Worm (Caenorhabditis elegans): ENCODE results near the gene srbc-58.
"Not testable (repeated sequence)": the region's sequence is repeated elsewhere in the genome, so short reads cannot be mapped to it uniquely, and the experiment has no call there.

srbc-58 gene

ce11 chrV:797241-797640 lies 22.4 kb downstream of the srbc-58 start:
- TF ChIP-seq W03F9.2 (tag; optimal IDR thresholded peaks at IDR 0.05) (no peak), him-1 (tag; optimal IDR thresholded peaks at IDR 0.05) (no peak), dao-5 (tag; optimal IDR thresholded peaks at IDR 0.05) (no peak)

DNA sequence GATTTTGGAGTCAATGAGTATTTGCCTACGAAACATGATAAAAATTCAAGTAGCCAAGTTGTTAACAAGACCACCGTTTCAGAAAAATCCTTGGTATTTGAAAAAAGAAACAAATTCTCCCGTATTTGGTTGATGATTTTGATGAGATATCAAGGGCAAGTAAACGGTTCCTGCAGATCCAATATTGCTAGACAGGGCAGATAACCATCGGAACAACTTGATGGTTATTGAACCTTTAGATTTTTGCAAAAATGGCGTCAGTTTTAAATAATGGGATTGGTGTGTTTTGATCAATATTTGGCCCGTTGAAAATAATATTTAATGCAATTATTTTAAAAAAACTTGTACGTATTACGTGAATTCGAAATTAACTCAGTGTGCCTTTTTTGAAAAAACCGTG lies 25.5 kb downstream of the srbc-58 start:
- no peak for TF ChIP-seq W03F9.2 (tag; optimal IDR thresholded peaks at IDR 0.05)
- TF ChIP-seq him-1 (tag; optimal IDR thresholded peaks at IDR 0.05), result no peak
- no peak for TF ChIP-seq dao-5 (tag; optimal IDR thresholded peaks at IDR 0.05)

- TF ChIP-seq him-1 (tag; optimal IDR thresholded peaks at IDR 0.05) (no peak), dao-5 (tag; optimal IDR thresholded peaks at IDR 0.05) (no peak), W03F9.2 (tag; optimal IDR thresholded peaks at IDR 0.05) (no peak)
These were observed 26.8 kb downstream of the srbc-58 start for ce11 chrV:801555-802060.

DNA sequence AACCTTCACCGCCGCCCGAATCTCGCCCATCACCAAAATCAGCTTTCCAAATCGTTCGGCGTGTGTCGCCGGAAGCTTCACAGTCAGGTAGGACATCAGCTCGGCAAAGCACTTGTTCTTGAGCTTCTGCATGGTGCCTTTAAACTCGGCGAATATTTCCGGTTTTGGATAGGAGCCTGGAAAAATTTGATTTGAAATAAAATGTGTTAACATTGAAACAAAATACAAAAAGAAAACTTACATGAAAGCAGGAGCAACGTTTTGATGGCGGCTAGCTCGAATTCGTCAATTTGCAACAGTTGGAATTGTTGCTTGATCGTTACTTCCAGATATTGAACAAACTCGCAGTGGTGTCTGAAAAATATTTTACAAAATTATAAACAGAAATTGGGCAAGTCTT lies 27.9 kb downstream of the srbc-58 start:
- TF ChIP-seq W03F9.2 (tag; optimal IDR thresholded peaks at IDR 0.05) (no peak), dao-5 (tag; optimal IDR thresholded peaks at IDR 0.05) (no peak), him-1 (tag; optimal IDR thresholded peaks at IDR 0.05) (no peak)

DNA sequence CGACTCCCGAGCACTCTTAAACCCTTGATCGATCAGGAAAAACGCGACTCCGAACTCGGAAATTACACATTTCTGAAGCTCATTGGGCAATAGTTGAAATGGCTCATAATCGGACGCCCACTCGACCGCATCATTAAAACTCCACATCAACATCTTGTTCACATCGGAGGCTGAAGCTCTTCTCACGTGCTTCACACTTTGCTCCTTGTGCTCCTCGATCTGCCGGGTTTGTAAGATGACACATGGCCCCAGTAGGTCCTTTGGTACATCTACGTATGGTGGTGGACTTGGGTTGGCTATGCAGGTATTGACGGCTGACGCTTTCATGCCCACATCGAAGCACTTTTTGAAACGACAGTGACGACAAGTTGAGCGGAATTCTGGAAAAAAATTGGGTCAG lies 28.7 kb downstream of the srbc-58 start:
- TF ChIP-seq W03F9.2 (tag; optimal IDR thresholded peaks at IDR 0.05), result no peak
- TF ChIP-seq him-1 (tag; optimal IDR thresholded peaks at IDR 0.05), result no peak
- TF ChIP-seq dao-5 (tag; optimal IDR thresholded peaks at IDR 0.05), result no peak

DNA sequence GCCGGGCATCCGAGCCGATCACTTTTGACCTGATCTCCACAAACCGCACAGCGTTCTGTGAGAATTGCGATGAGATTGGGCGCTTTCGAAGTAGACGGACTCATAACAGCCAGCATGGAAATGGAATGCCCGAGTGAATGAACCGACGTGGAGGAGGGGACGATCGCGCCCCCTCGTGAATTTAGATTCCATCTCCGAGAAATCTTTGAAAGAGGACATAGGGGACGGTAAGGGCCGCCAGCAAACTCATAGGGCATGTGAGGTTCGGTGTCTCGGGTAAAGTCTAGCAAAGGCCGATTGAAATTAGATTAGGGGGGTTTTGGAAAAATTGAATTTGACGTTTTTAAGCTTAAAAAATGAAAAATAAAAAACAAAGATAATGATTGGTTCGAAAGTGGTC lies 29.7 kb downstream of the srbc-58 start, which contains the start of gene nhr-270:
Gene nhr-270 (minus strand): TSS at position 257 of the 400 bp plus-strand sequence.
- TF ChIP-seq dao-5 (tag; optimal IDR thresholded peaks at IDR 0.05), result no peak
- TF ChIP-seq him-1 (tag; optimal IDR thresholded peaks at IDR 0.05), result no peak

DNA sequence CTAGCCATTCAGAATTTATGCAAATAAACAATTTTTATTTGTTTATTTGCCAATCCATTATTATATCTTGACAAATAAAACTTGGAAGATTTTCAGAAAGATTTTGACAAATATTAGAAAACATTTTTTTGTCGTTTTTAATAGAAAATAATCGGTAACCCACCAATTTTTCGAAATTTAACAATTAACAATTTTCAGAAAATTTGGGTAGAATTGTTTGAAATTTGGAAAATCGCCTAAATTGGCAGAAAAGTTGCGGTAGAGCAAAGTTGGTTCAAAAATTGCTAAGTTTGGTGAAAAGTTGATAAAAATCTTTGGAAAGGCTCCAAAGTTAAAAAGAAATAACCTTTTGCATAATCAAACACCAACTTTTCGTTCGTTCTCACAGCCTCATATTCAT lies 33.5 kb downstream of the srbc-58 start:
- TF ChIP-seq dao-5 (tag; optimal IDR thresholded peaks at IDR 0.05) (no peak), him-1 (tag; optimal IDR thresholded peaks at IDR 0.05) (no peak), W03F9.2 (tag; optimal IDR thresholded peaks at IDR 0.05) (no peak)

ce11 chrV:810281-810862 lies 35.6 kb downstream of the srbc-58 start, which contains the start of gene R13D11.4:
TSS of gene R13D11.4 (plus strand) at chrV:810812.
- TF ChIP-seq dao-5 (tag; optimal IDR thresholded peaks at IDR 0.05) (no peak), W03F9.2 (tag; optimal IDR thresholded peaks at IDR 0.05) (no peak), him-1 (tag; optimal IDR thresholded peaks at IDR 0.05) (no peak)

DNA sequence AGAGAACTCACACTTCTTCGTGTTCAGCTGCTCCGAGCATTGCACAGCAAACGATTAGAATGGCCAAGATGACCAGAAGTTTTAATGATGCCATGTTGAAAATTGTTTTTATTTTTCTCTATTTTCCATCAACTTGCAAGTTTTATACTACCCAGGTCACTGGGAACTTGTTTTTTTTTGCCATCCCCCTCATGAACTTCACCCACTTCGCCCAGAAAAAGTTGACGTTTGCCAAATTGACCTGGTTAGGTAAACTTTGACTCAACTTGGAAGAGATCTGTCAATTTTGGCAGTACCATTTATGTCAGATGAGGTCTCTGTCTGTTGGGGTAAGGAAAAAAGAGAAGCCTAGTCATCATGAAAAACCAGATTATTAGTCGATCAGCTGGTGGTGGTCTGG lies 38.3 kb downstream of the srbc-58 start, which contains the start of gene R13D11.10:
Gene R13D11.10 (minus strand): TSS at position 101 of the 400 bp plus-strand sequence.
- TF ChIP-seq W03F9.2 (tag; optimal IDR thresholded peaks at IDR 0.05) (no peak), him-1 (tag; optimal IDR thresholded peaks at IDR 0.05) (no peak), dao-5 (tag; optimal IDR thresholded peaks at IDR 0.05) (no peak)

- TF ChIP-seq W03F9.2 (tag; optimal IDR thresholded peaks at IDR 0.05), result no peak
- TF ChIP-seq dao-5 (tag; optimal IDR thresholded peaks at IDR 0.05), result no peak
- no peak for TF ChIP-seq him-1 (tag; optimal IDR thresholded peaks at IDR 0.05)
These were observed 39.9 kb downstream of the srbc-58 start, which contains the start of gene R13D11.3 for ce11 chrV:814716-815115. TSS of gene R13D11.3 (plus strand) at chrV:815016.

DNA sequence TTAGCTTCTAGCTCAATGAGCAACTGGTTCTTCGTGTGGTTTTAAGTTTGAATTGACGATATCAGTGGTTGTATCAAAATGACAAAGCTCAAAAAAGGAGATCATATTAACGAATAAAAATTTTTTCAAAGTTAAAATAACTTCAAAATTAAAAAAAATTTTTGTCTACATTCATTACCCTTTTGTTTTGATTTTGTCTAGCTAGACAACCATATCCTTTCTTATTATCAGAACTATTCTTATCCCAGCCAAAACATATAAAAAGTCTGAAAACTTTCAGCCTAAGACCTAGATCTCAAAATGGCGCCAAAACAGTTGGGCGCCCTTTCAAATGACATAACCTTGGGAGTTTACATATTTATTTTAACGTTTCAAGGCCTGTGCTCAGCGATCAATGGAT lies 42.4 kb downstream of the srbc-58 start, which contains the start of gene R13D11.1:
Gene R13D11.1 (plus strand): TSS at position 301 of the 400 bp plus-strand sequence.
- TF ChIP-seq dao-5 (tag; optimal IDR thresholded peaks at IDR 0.05) (no peak), him-1 (tag; optimal IDR thresholded peaks at IDR 0.05) (no peak), W03F9.2 (tag; optimal IDR thresholded peaks at IDR 0.05) (no peak)

- TF ChIP-seq W03F9.2, him-1, dao-5 (tag; optimal IDR thresholded peaks at IDR 0.05): not testable (repeated sequence)
These were observed 45.8 kb downstream of the srbc-58 start, which contains the start of gene srx-32 for ce11 chrV:820629-821028. TSS of gene srx-32 (minus strand) at chrV:820729.

- not testable (repeated sequence) for TF ChIP-seq dao-5, him-1, W03F9.2 (tag; optimal IDR thresholded peaks at IDR 0.05)
These were observed 48.1 kb downstream of the srbc-58 start, which contains the start of gene srx-31 for ce11 chrV:822922-823321. TSS of gene srx-31 (minus strand) at chrV:823022.

ce11 chrV:826097-826496 lies 51.3 kb downstream of the srbc-58 start, which contains the start of gene F41H8.2:
TSS of gene F41H8.2 (plus strand) at chrV:826397.
- TF ChIP-seq W03F9.2 (tag; optimal IDR thresholded peaks at IDR 0.05) (no peak), dao-5 (tag; optimal IDR thresholded peaks at IDR 0.05) (no peak), him-1 (tag; optimal IDR thresholded peaks at IDR 0.05) (no peak)

All from whole organism, L4/young adult.